Worm (Caenorhabditis elegans): Measurements from ENCODE around the gene JC8.16.

DNA sequence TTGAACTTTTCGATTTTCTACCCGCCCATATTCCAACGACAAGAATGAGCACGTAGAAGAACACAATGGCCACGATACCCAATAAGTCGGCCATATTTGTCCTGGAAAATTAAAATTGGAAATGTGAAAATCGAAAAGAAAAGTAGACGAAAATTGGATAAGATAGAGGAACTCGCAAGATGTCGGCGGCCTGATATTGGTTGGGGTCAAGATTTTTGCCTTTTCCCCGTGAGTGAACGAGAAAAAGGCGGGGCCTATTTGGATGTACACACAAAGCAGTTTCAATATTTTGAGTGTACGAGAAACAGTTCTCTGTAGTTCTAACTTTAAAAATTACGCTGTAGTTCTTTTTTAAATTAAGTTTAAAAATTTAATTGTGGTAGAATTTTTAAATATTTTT is 44.5 kb upstream of the JC8.16 start, which contains the start of gene cho-1:
- TF ChIP-seq nhr-11 (tag; optimal IDR thresholded peaks at IDR 0.05) (no peak), elt-2 (tag; optimal IDR thresholded peaks at IDR 0.05) (no peak), pqm-1 (tag; optimal IDR thresholded peaks at IDR 0.05) (no peak), unc-55 (GFP tag; optimal IDR thresholded peaks at IDR 0.05) (no peak), F13H6.1 (tag; optimal IDR thresholded peaks at IDR 0.05) (no peak), unc-42 (tag; optimal IDR thresholded peaks at IDR 0.05) (no peak)

Data from whole organism, late embryonic.